Worm (Caenorhabditis elegans): ENCODE measurements around the gene F53E10.5.

The F53E10.5 gene

DNA sequence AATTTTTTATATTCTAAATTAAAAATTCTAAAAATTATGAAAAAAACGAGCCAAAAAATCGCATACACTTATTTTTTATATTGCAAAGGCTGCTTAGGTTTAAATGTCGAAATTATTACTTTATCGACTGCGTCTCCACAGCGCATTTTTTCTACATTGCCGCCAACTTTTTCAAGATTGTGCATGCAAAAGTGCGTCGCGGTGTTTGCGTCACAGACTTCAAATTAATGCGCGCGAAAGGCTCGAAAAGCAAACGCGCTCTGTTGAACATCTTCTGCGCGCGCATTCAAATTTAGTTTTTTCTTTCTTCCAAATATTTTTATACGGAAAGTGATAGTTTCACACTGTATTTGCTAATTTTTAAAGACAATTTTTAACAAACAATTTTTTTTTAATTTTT, 1.8 kb upstream of the F53E10.5 start:
- TF ChIP-seq dmd-8 (GFP tag; IDR thresholded peaks at IDR 0.05), result 0 out of 2 replicates have a peak, but pooled peaks have one; percentile 33
- TF ChIP-seq ZK546.5 (tag; optimal IDR thresholded peaks at IDR 0.05), result no peak
- TF ChIP-seq saeg-2 (GFP tag; IDR thresholded peaks at IDR 0.05), result peak; percentile 79
- TF ChIP-seq cey-2 (tag; optimal IDR thresholded peaks at IDR 0.05; ENCODE audit: borderline replicate concordance, insufficient read depth), result no peak
- TF ChIP-seq daf-12 (tag; optimal IDR thresholded peaks at IDR 0.05), result no peak
- TF ChIP-seq snpc-4 (tag; optimal IDR thresholded peaks at IDR 0.05), result no peak
- TF ChIP-seq ceh-62 (tag; optimal IDR thresholded peaks at IDR 0.05), result no peak
- peak in 1 of 2 experiments; percentile 82 for TF ChIP-seq lsy-2 (tag; optimal IDR thresholded peaks at IDR 0.05)
- TF ChIP-seq hlh-30 (tag; optimal IDR thresholded peaks at IDR 0.05; ENCODE audit: insufficient read depth), result peak; percentile 18
- TF ChIP-seq hif-1 (tag; optimal IDR thresholded peaks at IDR 0.05), result peak in 1 of 2 experiments; percentile 72
- peak; percentile 92 for TF ChIP-seq dmd-6 (GFP tag; IDR thresholded peaks at IDR 0.05)
- TF ChIP-seq nhr-28 (tag; optimal IDR thresholded peaks at IDR 0.05), result peak; percentile 56
- TF ChIP-seq skn-1 (tag; optimal IDR thresholded peaks at IDR 0.05), result no peak
- no peak for TF ChIP-seq pqm-1 (tag; optimal IDR thresholded peaks at IDR 0.05)
- TF ChIP-seq lim-7 (GFP tag; IDR thresholded peaks at IDR 0.05), result no peak; the same call in 1 of the 2 replicates
- no peak for TF ChIP-seq zip-11 (GFP tag; IDR thresholded peaks at IDR 0.05)
- peak; percentile 30; the same call in 1 of the 2 replicates for TF ChIP-seq set-16 (GFP tag; IDR thresholded peaks at IDR 0.05)
- peak; percentile 94 for TF ChIP-seq ceh-20 (GFP tag; IDR thresholded peaks at IDR 0.05)
- TF ChIP-seq D1046.2 (GFP tag; IDR thresholded peaks at IDR 0.05), result peak; percentile 70; the same call in 1 of the 2 replicates
- TF ChIP-seq ceh-32 (tag; optimal IDR thresholded peaks at IDR 0.05; ENCODE audit: poor library complexity), result no peak
- no peak for TF ChIP-seq unc-39 (tag; optimal IDR thresholded peaks at IDR 0.05)
- TF ChIP-seq lin-29 (GFP tag; IDR thresholded peaks at IDR 0.05), result peak; percentile 74
- TF ChIP-seq fos-1 (tag; optimal IDR thresholded peaks at IDR 0.05), result no peak
- TF ChIP-seq dpl-1 (GFP tag; optimal IDR thresholded peaks at IDR 0.05), result peak; percentile 94
- TF ChIP-seq spr-1 (tag; optimal IDR thresholded peaks at IDR 0.05), result peak; percentile 67
- TF ChIP-seq nhr-6 (tag; optimal IDR thresholded peaks at IDR 0.05), result peak; percentile 27
- TF ChIP-seq F49E8.2 (tag; optimal IDR thresholded peaks at IDR 0.05; ENCODE audit: borderline replicate concordance), result no peak
- no peak for TF ChIP-seq aly-2 (tag; optimal IDR thresholded peaks at IDR 0.05)
- TF ChIP-seq madf-9 (GFP tag; conservative IDR thresholded peaks at IDR 0.05), result peak; percentile 86
- no peak for TF ChIP-seq spr-3 (GFP tag; optimal IDR thresholded peaks at IDR 0.05)
- peak; percentile 77 for TF ChIP-seq nhr-102 (tag; optimal IDR thresholded peaks at IDR 0.05)
- TF ChIP-seq nhr-48 (tag; optimal IDR thresholded peaks at IDR 0.05), result peak; percentile 40
- TF ChIP-seq unc-62 (GFP tag; optimal IDR thresholded peaks at IDR 0.05 in 1 of 2), result peak in 1 of 2 experiments; percentile 98
- TF ChIP-seq unc-62 (tag; optimal IDR thresholded peaks at IDR 0.05), result no peak
- peak; percentile 85 for TF ChIP-seq mdt-29 (GFP tag; IDR thresholded peaks at IDR 0.05)
- TF ChIP-seq mxl-2 (GFP tag; conservative IDR thresholded peaks at IDR 0.05), result 0 out of 2 replicates have a peak, but pooled peaks have one; percentile 41
- TF ChIP-seq tag-97 (GFP tag; IDR thresholded peaks at IDR 0.05), result 0 out of 2 replicates have a peak, but pooled peaks have one; percentile 59
- TF ChIP-seq attf-4 (tag; optimal IDR thresholded peaks at IDR 0.05), result no peak
- no peak for TF ChIP-seq lir-3 (tag; optimal IDR thresholded peaks at IDR 0.05)
- TF ChIP-seq ces-1 (GFP tag; optimal IDR thresholded peaks at IDR 0.05), result no peak
- no peak for TF ChIP-seq ceh-44 (GFP tag; IDR thresholded peaks at IDR 0.05)
- peak; percentile 83 for TF ChIP-seq vab-7 (GFP tag; IDR thresholded peaks at IDR 0.05)
- TF ChIP-seq dmd-9 (GFP tag; IDR thresholded peaks at IDR 0.05), result peak; percentile 69
- peak; percentile 76 for TF ChIP-seq lin-13 (GFP tag; optimal IDR thresholded peaks at IDR 0.05)
- peak; percentile 73 for TF ChIP-seq mep-1 (tag; optimal IDR thresholded peaks at IDR 0.05)
- peak; percentile 99 for TF ChIP-seq lin-38 (GFP tag; IDR thresholded peaks at IDR 0.05)
- peak; percentile 89 for TF ChIP-seq zfp-3 (GFP tag; conservative IDR thresholded peaks at IDR 0.05)
- no peak for TF ChIP-seq ceh-82 (tag; optimal IDR thresholded peaks at IDR 0.05)
- no peak for TF ChIP-seq Y75B8A.6 (GFP tag; IDR thresholded peaks at IDR 0.05)
- no peak for TF ChIP-seq php-3 (GFP tag; IDR thresholded peaks at IDR 0.05)
- peak; percentile 36 for TF ChIP-seq F10B5.3 (tag; optimal IDR thresholded peaks at IDR 0.05)
- peak; percentile 44 for TF ChIP-seq nhr-77 (tag; optimal IDR thresholded peaks at IDR 0.05)

Data from whole organism, L4 larva.